Worm (Caenorhabditis elegans): Measurements from ENCODE around the gene K04A8.1.

K04A8.1 gene

ce11 chrV:6559585-6559984 is 6.6 kb upstream of the K04A8.1 start (continued):
- TF ChIP-seq ztf-22 (GFP tag; optimal IDR thresholded peaks at IDR 0.05): no peak
- peak; percentile 22 for TF ChIP-seq unc-130 (GFP tag; optimal IDR thresholded peaks at IDR 0.05)
- 0 out of 2 replicates have a peak, but pooled peaks have one; percentile 42 for TF ChIP-seq cebp-2 (GFP tag; IDR thresholded peaks at IDR 0.05)
- no peak for TF ChIP-seq nfya-2 (GFP tag; IDR thresholded peaks at IDR 0.05)
- TF ChIP-seq madf-10 (tag; optimal IDR thresholded peaks at IDR 0.05): peak; percentile 55
- peak; percentile 25; the same call in 1 of the 2 replicates for TF ChIP-seq B0019.2 (GFP tag; conservative IDR thresholded peaks at IDR 0.05)
- peak; percentile 43 for TF ChIP-seq lsl-1 (GFP tag; optimal IDR thresholded peaks at IDR 0.05)
- no peak for TF ChIP-seq attf-6 (GFP tag; IDR thresholded peaks at IDR 0.05)
- no peak for TF ChIP-seq F49E8.2 (tag; optimal IDR thresholded peaks at IDR 0.05; ENCODE audit: insufficient read depth)
- TF ChIP-seq tlf-1 (GFP tag; optimal IDR thresholded peaks at IDR 0.05): no peak
- TF ChIP-seq Y79H2A.3 (GFP tag; conservative IDR thresholded peaks at IDR 0.05): no peak
- TF ChIP-seq lag-1 (GFP tag; IDR thresholded peaks at IDR 0.05): no peak
- no peak for TF ChIP-seq repo-1 (tag; optimal IDR thresholded peaks at IDR 0.05)
- TF ChIP-seq cebp-1 (GFP tag; IDR thresholded peaks at IDR 0.05): 0 out of 2 replicates have a peak, but pooled peaks have one; percentile 45
- TF ChIP-seq cebp-1 (tag; optimal IDR thresholded peaks at IDR 0.05): no peak
- TF ChIP-seq ama-1 (optimal IDR thresholded peaks at IDR 0.05): no peak
- TF ChIP-seq ama-1 (GFP tag; optimal IDR thresholded peaks at IDR 0.05): peak; percentile 56 to 87
- TF ChIP-seq C17E4.6 (GFP tag; IDR thresholded peaks at IDR 0.05): no peak
- peak; percentile 70 for TF ChIP-seq hrde-1 (tag; optimal IDR thresholded peaks at IDR 0.05; ENCODE audit: borderline replicate concordance)
- TF ChIP-seq nhr-120 (GFP tag; IDR thresholded peaks at IDR 0.05): no peak
- peak; percentile 52 for TF ChIP-seq mxl-1 (tag; optimal IDR thresholded peaks at IDR 0.05)
- peak; percentile 67 for TF ChIP-seq ztf-18 (tag; optimal IDR thresholded peaks at IDR 0.05)
- TF ChIP-seq lin-26 (GFP tag; IDR thresholded peaks at IDR 0.05): peak; percentile 94
- TF ChIP-seq egl-18 (GFP tag; IDR thresholded peaks at IDR 0.05): no peak
- TF ChIP-seq bed-2 (GFP tag; IDR thresholded peaks at IDR 0.05): no peak
- TF ChIP-seq hlh-26 (GFP tag; conservative IDR thresholded peaks at IDR 0.05): no peak
- peak; percentile 45 for TF ChIP-seq madf-8 (GFP tag; conservative IDR thresholded peaks at IDR 0.05)
- TF ChIP-seq Y56A3A.18 (GFP tag; IDR thresholded peaks at IDR 0.05): 0 out of 2 replicates have a peak, but pooled peaks have one; percentile 24
- TF ChIP-seq nhr-27 (tag; optimal IDR thresholded peaks at IDR 0.05): no peak
- TF ChIP-seq sdz-38 (tag; optimal IDR thresholded peaks at IDR 0.05): no peak
- TF ChIP-seq snpc-3.4 (tag; optimal IDR thresholded peaks at IDR 0.05): peak; percentile 40
- TF ChIP-seq ceh-27 (GFP tag; optimal IDR thresholded peaks at IDR 0.05): no peak
- TF ChIP-seq F23B12.7 (tag; optimal IDR thresholded peaks at IDR 0.05; ENCODE audit: insufficient read depth): peak; percentile 57
- TF ChIP-seq nhr-90 (tag; optimal IDR thresholded peaks at IDR 0.05): peak; percentile 89
- TF ChIP-seq aptf-3 (GFP tag; IDR thresholded peaks at IDR 0.05): no peak; the same call in 1 of the 2 replicates
- no peak for TF ChIP-seq ccch-3 (GFP tag; optimal IDR thresholded peaks at IDR 0.05)
- peak; percentile 65 for TF ChIP-seq hmg-1.2 (GFP tag; IDR thresholded peaks at IDR 0.05)
- no peak for TF ChIP-seq bed-1 (GFP tag; IDR thresholded peaks at IDR 0.05)
- 0 out of 2 replicates have a peak, but pooled peaks have one; percentile 19 for TF ChIP-seq Y67H2A.10 (GFP tag; conservative IDR thresholded peaks at IDR 0.05)
- peak; percentile 61 for TF ChIP-seq chd-7 (tag; optimal IDR thresholded peaks at IDR 0.05)
- TF ChIP-seq tbp1 (GFP tag; optimal IDR thresholded peaks at IDR 0.05): peak; percentile 87
- peak; percentile 85 for TF ChIP-seq egl-44 (GFP tag; IDR thresholded peaks at IDR 0.05)
- no peak for TF ChIP-seq F57C9.4 (tag; optimal IDR thresholded peaks at IDR 0.05)
- no peak for TF ChIP-seq tbx-9 (tag; optimal IDR thresholded peaks at IDR 0.05; ENCODE audit: borderline replicate concordance)
- TF ChIP-seq B0336.3 (GFP tag; IDR thresholded peaks at IDR 0.05): no peak
- peak; percentile 74 for TF ChIP-seq athp-1 (tag; optimal IDR thresholded peaks at IDR 0.05)
- no peak for TF ChIP-seq F10E7.11 (tag; optimal IDR thresholded peaks at IDR 0.05)
- no peak for TF ChIP-seq hlh-12 (tag; optimal IDR thresholded peaks at IDR 0.05)
- TF ChIP-seq Y95B8A.8 (GFP tag; IDR thresholded peaks at IDR 0.05): 0 out of 2 replicates have a peak, but pooled peaks have one; percentile 37
